Worm (Caenorhabditis elegans) whole organism, L1 larva: Measurements from ENCODE around the gene wht-7.

Source experiments
- C04F5.9 ChIP-seq: sonication (generic microtip); optimal IDR thresholded peaks from 2 replicates; lab custom pipeline; 2016; ENCODE audit warnings: missing genetic modification characterization, missing compliant biosample characterization
- C16A3.4 ChIP-seq: fragments of 150-350 bp; optimal IDR thresholded peaks from 2 replicates; lab custom pipeline; 2014; ENCODE audit warnings: missing biosample characterization, missing genetic modification characterization
- F16B12.6 ChIP-seq: fragments of 150-350 bp; optimal IDR thresholded peaks from 2 replicates; lab custom pipeline; 2014; ENCODE audit warnings: missing biosample characterization, missing genetic modification characterization
- aha-1 ChIP-seq: fragments of 150-350 bp; optimal IDR thresholded peaks from 2 replicates; lab custom pipeline; 2014; ENCODE audit warnings: missing biosample characterization, missing genetic modification characterization
- ama-1 ChIP-seq: fragments of 150-350 bp; optimal IDR thresholded peaks from 2 replicates; lab custom pipeline; 2014
- blmp-1 ChIP-seq: fragments of 150-350 bp; optimal IDR thresholded peaks from 2 replicates; lab custom pipeline; 2014; ENCODE audit warnings: missing biosample characterization, missing genetic modification characterization
- efl-1 ChIP-seq, 4 experiments: fragments of 150-350 bp; optimal IDR thresholded peaks in 3 of 4; peaks in 1 of 4; 1 replicate in 1 of 4; 2 replicates in 3 of 4; lab custom pipeline; 2014; ENCODE audit warnings: missing biosample characterization in 2 of 4, missing genetic modification characterization in 2 of 4, missing genetic modification reagents in 2 of 4
- efl-3 ChIP-seq: fragments of 200-800 bp; sonication (Bioruptor generic); optimal IDR thresholded peaks from 2 replicates; lab custom pipeline; 2018; ENCODE audit warnings: mild to moderate bottlenecking, missing genetic modification characterization, missing compliant biosample characterization
- elt-2 ChIP-seq: sonication (generic microtip); optimal IDR thresholded peaks from 2 replicates; lab custom pipeline; 2016; ENCODE audit warnings: missing genetic modification characterization, mild to moderate bottlenecking, inconsistent platforms, missing compliant biosample characterization, missing genetic modification reagents
- hlh-17 ChIP-seq: fragments of 200-800 bp; sonication (Bioruptor generic); optimal IDR thresholded peaks from 2 replicates; lab custom pipeline; 2018; ENCODE audit warnings: missing genetic modification characterization, mild to moderate bottlenecking, missing compliant biosample characterization, moderate library complexity, borderline replicate concordance
- jun-1 ChIP-seq: fragments of 150-350 bp; optimal IDR thresholded peaks from 2 replicates; lab custom pipeline; 2014; ENCODE audit warnings: missing biosample characterization, missing genetic modification reagents, missing genetic modification characterization
- lin-13 ChIP-seq: fragments of 150-350 bp; optimal IDR thresholded peaks from 2 replicates; lab custom pipeline; 2014; ENCODE audit warnings: missing biosample characterization, missing genetic modification reagents, missing genetic modification characterization
- lin-14 ChIP-seq: fragments of 200-800 bp; sonication (Bioruptor generic); optimal IDR thresholded peaks from 2 replicates; lab custom pipeline; 2018; ENCODE audit warnings: mild to moderate bottlenecking, missing genetic modification characterization, moderate library complexity, missing compliant biosample characterization
- lin-15B ChIP-seq: fragments of 150-350 bp; sonication (generic microtip); optimal IDR thresholded peaks from 3 replicates; lab custom pipeline; 2014; ENCODE audit warnings: missing biosample characterization, missing genetic modification characterization
- lin-35 ChIP-seq, 2 experiments: fragments of 150-350 bp; optimal IDR thresholded peaks; 2 replicates each; lab custom pipeline; 2014; ENCODE audit warnings: missing biosample characterization in 2 of 2, missing genetic modification characterization in 2 of 2, missing genetic modification reagents in 2 of 2
- lin-39 ChIP-seq: fragments of 150-350 bp; optimal IDR thresholded peaks from 2 replicates; lab custom pipeline; 2014; ENCODE audit warnings: missing biosample characterization, missing genetic modification reagents, missing genetic modification characterization
- lsy-2 ChIP-seq, 2 experiments: fragments of 150-350 bp; optimal IDR thresholded peaks; 2 replicates each; lab custom pipeline; 2014; ENCODE audit warnings: missing biosample characterization in 2 of 2, missing genetic modification characterization in 2 of 2
- mdl-1 ChIP-seq, 2 experiments: fragments of 150-350 bp; optimal IDR thresholded peaks; 2 replicates each; lab custom pipeline; 2014 to 2017; ENCODE audit warnings: missing biosample characterization in 2 of 2, missing genetic modification characterization in 2 of 2, inconsistent platforms in 1 of 2
- mef-2 ChIP-seq: fragments of 150-350 bp; optimal IDR thresholded peaks from 2 replicates; lab custom pipeline; 2014; ENCODE audit warnings: missing biosample characterization, missing genetic modification characterization
- mep-1 ChIP-seq: fragments of 150-350 bp; optimal IDR thresholded peaks from 2 replicates; lab custom pipeline; 2014; ENCODE audit warnings: missing biosample characterization, missing genetic modification characterization
- nhr-12 ChIP-seq: sonication (generic microtip); optimal IDR thresholded peaks from 2 replicates; lab custom pipeline; 2017; ENCODE audit warnings: missing biosample characterization, missing genetic modification characterization
- nhr-19 ChIP-seq: fragments of 200-800 bp; sonication (Bioruptor generic); conservative IDR thresholded peaks from 2 replicates; pipeline ENCODE4 v1.3.6; 2022; ENCODE audit warnings: missing genetic modification characterization, missing compliant biosample characterization
- nhr-237 ChIP-seq: fragments of 150-350 bp; optimal IDR thresholded peaks from 2 replicates; lab custom pipeline; 2014; ENCODE audit warnings: missing biosample characterization, missing genetic modification characterization
- nhr-47 ChIP-seq: sonication (generic microtip); optimal IDR thresholded peaks from 2 replicates; lab custom pipeline; 2016; ENCODE audit warnings: mild to moderate bottlenecking, missing genetic modification characterization, moderate library complexity, missing compliant biosample characterization
- nhr-71 ChIP-seq: sonication (generic microtip); optimal IDR thresholded peaks from 2 replicates; lab custom pipeline; 2016; ENCODE audit warnings: mild to moderate bottlenecking, missing genetic modification characterization, moderate library complexity, missing compliant biosample characterization
- nhr-85 ChIP-seq: sonication (generic microtip); peaks from one replicate; lab custom pipeline; 2016; ENCODE audit warnings: missing genetic modification characterization, inconsistent platforms, missing compliant biosample characterization
- nhr-90 ChIP-seq: sonication (generic microtip); optimal IDR thresholded peaks from 2 replicates; lab custom pipeline; 2016; ENCODE audit warnings: mild to moderate bottlenecking, missing genetic modification characterization, missing compliant biosample characterization; ENCODE audit not compliant: poor library complexity
- sox-4 ChIP-seq: sonication (generic microtip); optimal IDR thresholded peaks from 2 replicates; lab custom pipeline; 2016; ENCODE audit warnings: missing genetic modification characterization, missing compliant biosample characterization
- tbx-2 ChIP-seq: sonication (generic microtip); optimal IDR thresholded peaks from 2 replicates; lab custom pipeline; 2016; ENCODE audit warnings: missing genetic modification characterization, missing compliant biosample characterization
- tlp-1 ChIP-seq: fragments of 150-350 bp; optimal IDR thresholded peaks from 2 replicates; lab custom pipeline; 2014; ENCODE audit warnings: missing biosample characterization, missing genetic modification characterization
- unc-30 ChIP-seq: sonication (generic microtip); optimal IDR thresholded peaks from 2 replicates; lab custom pipeline; 2017; ENCODE audit warnings: missing biosample characterization, missing genetic modification characterization
- unc-86 ChIP-seq: sonication (generic microtip); optimal IDR thresholded peaks from 2 replicates; lab custom pipeline; 2016; ENCODE audit warnings: missing genetic modification characterization, missing compliant biosample characterization
- vab-15 ChIP-seq: sonication (generic microtip); optimal IDR thresholded peaks from 2 replicates; lab custom pipeline; 2017; ENCODE audit warnings: missing genotype, mild to moderate bottlenecking, missing genetic modification characterization, missing compliant biosample characterization
- xbp-1 ChIP-seq: sonication (generic microtip); optimal IDR thresholded peaks from 2 replicates; lab custom pipeline; 2016; ENCODE audit warnings: missing genetic modification characterization, missing compliant biosample characterization
- zag-1 ChIP-seq: fragments of 150-350 bp; optimal IDR thresholded peaks from 2 replicates; lab custom pipeline; 2014; ENCODE audit warnings: missing biosample characterization, missing genetic modification characterization
- ztf-11 ChIP-seq, 2 experiments: sonication (generic microtip); optimal IDR thresholded peaks; 2 replicates each; lab custom pipeline; 2016 to 2017; ENCODE audit warnings: missing genetic modification characterization in 2 of 2, missing biosample characterization in 1 of 2, missing compliant biosample characterization in 1 of 2

The wht-7 gene

DNA sequence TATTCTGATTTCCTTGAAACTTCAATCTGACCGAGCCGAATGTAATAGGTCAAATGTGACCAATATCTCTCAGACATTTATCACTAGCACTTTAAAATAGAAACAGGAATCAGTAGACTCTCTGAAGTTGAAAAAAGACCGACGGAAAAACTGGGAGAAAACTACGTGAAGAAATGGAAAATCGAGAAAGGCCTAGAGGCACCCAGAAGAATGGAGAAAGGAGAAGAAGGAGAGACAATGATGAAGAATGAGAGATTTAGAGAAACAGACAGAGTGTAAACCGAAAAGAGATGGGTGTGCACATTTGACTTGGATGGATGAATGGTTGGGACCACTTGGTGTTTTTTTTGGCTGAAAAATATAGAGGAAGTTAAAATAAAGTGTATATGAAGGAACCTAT is 20.6 kb upstream of the wht-7 start (continued):
- TF ChIP-seq nhr-85 (tag; lab: Kevin White, UChicago) (peak; percentile 67), ztf-11 (tag; optimal IDR thresholded peaks at IDR 0.05; lab: Kevin White, UChicago) (no peak)

ce11 chrIII:6168497-6169227 is 19.3 kb upstream of the wht-7 start, which contains the start of gene efk-1:
TSS of gene efk-1 (minus strand) at chrIII:6168547.
- peak; percentile 8 for TF ChIP-seq lin-14 (GFP tag; lab: Kevin White, UChicago)
- TF ChIP-seq efl-1 (optimal IDR thresholded peaks at IDR 0.05; lab: Kevin White, UChicago) = no peak
- peak in 1 of 2 experiments; percentile 26 for TF ChIP-seq efl-1 (GFP tag; optimal IDR thresholded peaks at IDR 0.05 in 1 of 2; lab: Kevin White, UChicago)
- TF ChIP-seq mep-1 = peak; percentile 7
- peak in 1 of 2 experiments; percentile 45 for TF ChIP-seq lin-35 (GFP tag; optimal IDR thresholded peaks at IDR 0.05; lab: Kevin White, UChicago)
- TF ChIP-seq unc-30 = no peak
- peak; percentile 1 for TF ChIP-seq C16A3.4 (tag; lab: Kevin White, UChicago)
- no peak for TF ChIP-seq sox-4 (tag; lab: Kevin White, UChicago)

DNA sequence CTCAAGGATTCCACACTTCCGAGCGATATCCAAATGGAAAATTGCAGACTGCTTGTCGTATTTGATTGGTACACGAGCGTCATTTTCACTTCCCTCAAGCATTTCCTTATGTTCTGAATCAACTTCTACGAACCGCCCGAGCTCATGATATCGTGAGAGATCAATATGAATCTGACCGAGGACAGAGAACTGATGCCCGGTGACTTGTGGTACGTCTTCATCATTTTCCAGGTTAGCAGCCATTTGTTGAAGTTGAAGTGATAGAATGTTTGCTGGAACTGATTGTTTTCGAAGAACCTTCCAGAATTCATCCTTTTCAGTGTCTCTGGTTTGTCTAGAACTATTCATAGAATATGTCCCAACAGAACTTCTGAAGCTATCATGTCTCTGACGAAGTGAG is 17.2 kb upstream of the wht-7 start:
- no peak for TF ChIP-seq xbp-1 (tag; lab: Kevin White, UChicago)
- no peak for TF ChIP-seq hlh-17
- TF ChIP-seq F16B12.6 (tag; lab: Kevin White, UChicago) = no peak
- TF ChIP-seq nhr-12 = no peak
- TF ChIP-seq tbx-2 (tag; lab: Kevin White, UChicago) = no peak
- TF ChIP-seq unc-86 (tag; lab: Kevin White, UChicago) = no peak
- no peak for TF ChIP-seq aha-1 (tag; lab: Kevin White, UChicago)
- no peak for TF ChIP-seq lin-15B (tag; lab: Kevin White, UChicago)
- no peak for TF ChIP-seq lsy-2 (tag; optimal IDR thresholded peaks at IDR 0.05; lab: Kevin White, UChicago)
- no peak for TF ChIP-seq ztf-11 (tag; optimal IDR thresholded peaks at IDR 0.05; lab: Kevin White, UChicago)
- no peak for TF ChIP-seq nhr-237
- TF ChIP-seq jun-1 (tag; lab: Kevin White, UChicago) = no peak
- TF ChIP-seq blmp-1 (tag; lab: Kevin White, UChicago) = no peak

- no peak for TF ChIP-seq nhr-47
- TF ChIP-seq zag-1 (tag; lab: Kevin White, UChicago) = no peak
- no peak for TF ChIP-seq tlp-1 (tag; lab: Kevin White, UChicago)
- TF ChIP-seq tbx-2 (tag; lab: Kevin White, UChicago) = no peak
- TF ChIP-seq lsy-2 (tag; optimal IDR thresholded peaks at IDR 0.05; lab: Kevin White, UChicago) = no peak
- no peak for TF ChIP-seq ztf-11 (tag; optimal IDR thresholded peaks at IDR 0.05; lab: Kevin White, UChicago)
- TF ChIP-seq nhr-19 = no peak
- no peak for TF ChIP-seq mdl-1 (tag; optimal IDR thresholded peaks at IDR 0.05; lab: Kevin White, UChicago)
- no peak for TF ChIP-seq nhr-71 (tag; lab: Kevin White, UChicago)
- no peak for TF ChIP-seq C04F5.9 (tag; lab: Kevin White, UChicago)
- no peak for TF ChIP-seq efl-3 (GFP tag; lab: Kevin White, UChicago)
- TF ChIP-seq unc-30 = no peak
- TF ChIP-seq nhr-237 = no peak
- no peak for TF ChIP-seq vab-15 (tag; lab: Kevin White, UChicago)
Measured at ce11 chrIII:6165240-6165639, 15.8 kb upstream of the wht-7 start.

ce11 chrIII:6164253-6164971 is 15.0 kb upstream of the wht-7 start, which contains the start of gene F42A10.9:
TSS of gene F42A10.9 (plus strand) at chrIII:6164573.
- TF ChIP-seq lsy-2 (tag; optimal IDR thresholded peaks at IDR 0.05; lab: Kevin White, UChicago) (peak in 1 of 2 experiments; percentile 18), nhr-47 (peak; percentile 5), lin-39 (tag; lab: Kevin White, UChicago) (no peak), elt-2 (tag; lab: Kevin White, UChicago) (peak; percentile 4), nhr-90 (tag; lab: Kevin White, UChicago) (peak; percentile 25), efl-1 (optimal IDR thresholded peaks at IDR 0.05; lab: Kevin White, UChicago) (no peak), efl-1 (GFP tag; optimal IDR thresholded peaks at IDR 0.05 in 1 of 2; lab: Kevin White, UChicago) (peak in 1 of 2 experiments; percentile 38), mef-2 (tag; lab: Kevin White, UChicago) (no peak), lin-13 (no peak), mep-1 (peak; percentile 45), lin-14 (GFP tag; lab: Kevin White, UChicago) (no peak), ama-1 (lab: Kevin White, UChicago) (peak; percentile 50)
- TF ChIP-seq, all 84 proteins: peak for 7
